Fruit fly (Drosophila melanogaster): ENCODE measurements around the gene Hakai.

Hakai gene

DNA sequence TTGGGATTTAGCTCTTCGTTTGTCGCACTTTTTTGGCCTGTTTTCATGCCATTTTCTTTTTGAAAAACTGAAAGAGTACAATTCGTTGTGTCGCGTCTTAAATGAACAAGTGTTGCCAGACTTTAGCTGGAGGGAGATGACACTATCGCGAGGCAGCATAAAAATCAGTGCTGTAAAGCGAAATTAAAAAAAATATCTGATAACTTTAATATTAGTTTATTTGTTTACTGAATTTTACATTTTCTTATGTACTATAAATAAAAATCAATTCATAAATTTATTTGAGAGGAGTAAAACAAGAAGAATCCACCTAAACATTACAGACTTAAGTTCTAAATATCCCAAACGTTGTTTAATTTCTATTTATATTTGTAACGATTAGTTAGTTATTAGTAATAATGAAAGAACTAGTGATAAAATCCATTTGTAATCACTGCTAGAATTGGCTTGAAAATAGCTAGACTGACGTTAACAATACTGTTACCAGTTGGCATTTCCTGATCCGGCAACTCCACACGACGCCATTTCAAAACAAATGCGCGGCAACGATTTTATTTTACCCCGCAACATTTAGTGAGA, 5.0 kb downstream of the Hakai start, which contains the start of the genes spi and msb1l (continued):
- peak; percentile 50 for TF ChIP-seq Meics (GFP tag; optimal IDR thresholded peaks at IDR 0.05)
- peak; percentile 27 for TF ChIP-seq Usf (GFP tag; optimal IDR thresholded peaks at IDR 0.05)
- TF ChIP-seq zfh1 (GFP tag; IDR thresholded peaks at IDR 0.05), result no peak; the same call in 2 of the 3 replicates
- TF ChIP-seq CG17802 (tag; optimal IDR thresholded peaks at IDR 0.05), result no peak
- TF ChIP-seq CG16863 (GFP tag; optimal IDR thresholded peaks at IDR 0.05), result no peak
- TF ChIP-seq aop (GFP tag; IDR thresholded peaks at IDR 0.05), result no peak
- TF ChIP-seq ttk (GFP tag; IDR thresholded peaks at IDR 0.05), result no peak
- no peak for TF ChIP-seq shn (GFP tag; optimal IDR thresholded peaks at IDR 0.05)
- TF ChIP-seq CG2875 (GFP tag; optimal IDR thresholded peaks at IDR 0.05), result no peak
- TF ChIP-seq Mes4 (GFP tag; optimal IDR thresholded peaks at IDR 0.05), result no peak
- no peak for TF ChIP-seq CG2889 (GFP tag; IDR thresholded peaks at IDR 0.05)
- TF ChIP-seq prd (optimal IDR thresholded peaks at IDR 0.05), result no peak
- TF ChIP-seq prd (GFP tag; IDR thresholded peaks at IDR 0.05), result no peak; the same call in 2 of the 3 replicates
- no peak for TF ChIP-seq emc (GFP tag; optimal IDR thresholded peaks at IDR 0.05)
- no peak for TF ChIP-seq CG1233 (GFP tag; optimal IDR thresholded peaks at IDR 0.05)
- no peak for TF ChIP-seq ftz-f1 (GFP tag; optimal IDR thresholded peaks at IDR 0.05)
- TF ChIP-seq abd-A (tag; optimal IDR thresholded peaks at IDR 0.05), result no peak
- TF ChIP-seq CG12155 (GFP tag; optimal IDR thresholded peaks at IDR 0.05), result peak; percentile 61
- TF ChIP-seq CG13424 (tag; optimal IDR thresholded peaks at IDR 0.05), result peak; percentile 66
- peak; percentile 56; the same call in 2 of the 3 replicates for TF ChIP-seq Opbp (GFP tag; IDR thresholded peaks at IDR 0.05; ENCODE audit: partially characterized antibody)
- TF ChIP-seq her (GFP tag; optimal IDR thresholded peaks at IDR 0.05), result no peak
- no peak for TF ChIP-seq toy (GFP tag; IDR thresholded peaks at IDR 0.05)
- no peak for TF ChIP-seq scrt (GFP tag; optimal IDR thresholded peaks at IDR 0.05)
- 0 out of 3 replicates have a peak, but pooled peaks have one; percentile 23 for TF ChIP-seq CG14860 (GFP tag; IDR thresholded peaks at IDR 0.05; ENCODE audit: partially characterized antibody)
- TF ChIP-seq CG2116 (GFP tag; optimal IDR thresholded peaks at IDR 0.05), result peak; percentile 42
- no peak for TF ChIP-seq pb (GFP tag; optimal IDR thresholded peaks at IDR 0.05)
- peak; percentile 82 for TF ChIP-seq nmo (GFP tag; optimal IDR thresholded peaks at IDR 0.05)
- TF ChIP-seq oc (tag; optimal IDR thresholded peaks at IDR 0.05), result no peak
- TF ChIP-seq CG34376 (GFP tag; optimal IDR thresholded peaks at IDR 0.05), result no peak
- TF ChIP-seq Ets65A (GFP tag), result peak; percentile 92
- peak; percentile 80 for TF ChIP-seq Abd-B (GFP tag; optimal IDR thresholded peaks at IDR 0.05)
- TF ChIP-seq Trl (optimal IDR thresholded peaks at IDR 0.05), result no peak
- no peak for TF ChIP-seq Trl (GFP tag; optimal IDR thresholded peaks at IDR 0.05)
- TF ChIP-seq ewg (GFP tag; optimal IDR thresholded peaks at IDR 0.05), result no peak
- TF ChIP-seq CG7987 (GFP tag; optimal IDR thresholded peaks at IDR 0.05), result no peak
- TF ChIP-seq CG4404 (GFP tag; IDR thresholded peaks at IDR 0.05), result peak; percentile 55
- TF ChIP-seq CG12236 (GFP tag; optimal IDR thresholded peaks at IDR 0.05), result no peak
- no peak for TF ChIP-seq CG10431 (GFP tag; optimal IDR thresholded peaks at IDR 0.05)
- TF ChIP-seq B-H1 (GFP tag; IDR thresholded peaks at IDR 0.05), result no peak
- TF ChIP-seq fd64A (GFP tag; optimal IDR thresholded peaks at IDR 0.05), result no peak
- peak; percentile 22 for TF ChIP-seq CG12942 (GFP tag; optimal IDR thresholded peaks at IDR 0.05)
- peak; percentile 49 for TF ChIP-seq pzg (GFP tag; optimal IDR thresholded peaks at IDR 0.05)
- no peak for TF ChIP-seq Lpt (GFP tag; optimal IDR thresholded peaks at IDR 0.05)
- TF ChIP-seq CG3065 (GFP tag; optimal IDR thresholded peaks at IDR 0.05), result no peak
- TF ChIP-seq repo (GFP tag; optimal IDR thresholded peaks at IDR 0.05), result no peak
- TF ChIP-seq pho (GFP tag; optimal IDR thresholded peaks at IDR 0.05), result no peak
- TF ChIP-seq CG6654 (GFP tag; optimal IDR thresholded peaks at IDR 0.05), result no peak
- no peak for TF ChIP-seq yki (optimal IDR thresholded peaks at IDR 0.05)
- TF ChIP-seq CG32772 (GFP tag; IDR thresholded peaks at IDR 0.05), result peak; percentile 52
- TF ChIP-seq CG1832 (GFP tag; optimal IDR thresholded peaks at IDR 0.05), result no peak
- TF ChIP-seq CG9437 (GFP tag; optimal IDR thresholded peaks at IDR 0.05), result peak; percentile 41
- no peak for TF ChIP-seq CG7786 (GFP tag; optimal IDR thresholded peaks at IDR 0.05)

Data from whole organism, embryonic.